Worm (Caenorhabditis elegans) whole organism, early embryonic: ENCODE measurements around the gene twk-24.
A peak's percentile ranks its signal among the peaks of the same experiment; 100 is the strongest.

Experiments
- B0310.2 ChIP-seq: sonication (generic microtip); optimal IDR thresholded peaks from 2 replicates; lab custom pipeline; 2016; ENCODE audit warnings: mild to moderate bottlenecking, missing genetic modification characterization, missing compliant biosample characterization
- F13C5.2 ChIP-seq: sonication (generic microtip); optimal IDR thresholded peaks from 2 replicates; lab custom pipeline; 2017; ENCODE audit warnings: mild to moderate bottlenecking, missing genetic modification characterization, inconsistent platforms, missing compliant biosample characterization
- aly-1 ChIP-seq: sonication (generic microtip); optimal IDR thresholded peaks from 2 replicates; lab custom pipeline; 2016; ENCODE audit warnings: missing genetic modification characterization, missing compliant biosample characterization
- ama-1 ChIP-seq: fragments of 150-350 bp; optimal IDR thresholded peaks from 2 replicates; lab custom pipeline; 2014
- ceh-13 ChIP-seq: fragments of 200-800 bp; sonication (Bioruptor generic); optimal IDR thresholded peaks from 2 replicates; lab custom pipeline; 2018; ENCODE audit warnings: mild to moderate bottlenecking, missing genetic modification characterization, missing compliant biosample characterization
- ceh-36 ChIP-seq: sonication (generic microtip); optimal IDR thresholded peaks from 2 replicates; lab custom pipeline; 2016; ENCODE audit warnings: missing genetic modification characterization, inconsistent platforms, missing compliant biosample characterization
- ets-7 ChIP-seq: sonication (generic microtip); optimal IDR thresholded peaks from 2 replicates; lab custom pipeline; 2016; ENCODE audit warnings: missing genotype, missing genetic modification characterization, missing compliant biosample characterization
- flt-1 ChIP-seq: fragments of 200-800 bp; sonication (Bioruptor generic); IDR thresholded peaks from 2 replicates; pipeline ENCODE4 v1.3.6; 2022; ENCODE audit warnings: missing genetic modification characterization, missing compliant biosample characterization
- hmbx-1 ChIP-seq: sonication (generic microtip); optimal IDR thresholded peaks from 2 replicates; lab custom pipeline; 2016; ENCODE audit warnings: mild to moderate bottlenecking, missing genetic modification characterization, missing compliant biosample characterization
- hmg-4 ChIP-seq: fragments of 200-800 bp; sonication (Bioruptor generic); optimal IDR thresholded peaks from 2 replicates; lab custom pipeline; 2018; ENCODE audit warnings: mild to moderate bottlenecking, missing genetic modification characterization, missing compliant biosample characterization
- hnd-1 ChIP-seq: sonication (generic microtip); optimal IDR thresholded peaks from 2 replicates; lab custom pipeline; 2016; ENCODE audit warnings: missing genetic modification characterization, missing compliant biosample characterization
- pes-1 ChIP-seq: fragments of 200-800 bp; sonication (Bioruptor generic); IDR thresholded peaks from 2 replicates; pipeline ENCODE4 v1.3.6; 2022; ENCODE audit warnings: missing genetic modification reagents, missing genetic modification characterization, missing compliant biosample characterization
- scrt-1 ChIP-seq: fragments of 200-800 bp; sonication (Bioruptor generic); IDR thresholded peaks from 2 replicates; pipeline ENCODE4 v1.3.6; 2022; ENCODE audit warnings: missing genetic modification characterization, missing compliant biosample characterization
- sea-1 ChIP-seq: fragments of 200-800 bp; sonication (Bioruptor generic); conservative IDR thresholded peaks from 2 replicates; pipeline ENCODE4 v1.3.6; 2022; ENCODE audit warnings: missing genetic modification characterization, missing compliant biosample characterization
- tbx-11 ChIP-seq: fragments of 200-800 bp; sonication (Bioruptor generic); IDR thresholded peaks from 2 replicates; pipeline ENCODE4 v1.3.6; 2022; ENCODE audit warnings: missing genetic modification characterization, missing compliant biosample characterization
- tbx-37 ChIP-seq: fragments of 200-800 bp; sonication (Bioruptor generic); conservative IDR thresholded peaks from 2 replicates; pipeline ENCODE4 v1.3.6; 2022; ENCODE audit warnings: missing genetic modification reagents, missing genetic modification characterization, missing compliant biosample characterization
- tra-4 ChIP-seq: sonication (generic microtip); optimal IDR thresholded peaks from 2 replicates; lab custom pipeline; 2017; ENCODE audit warnings: missing genetic modification characterization, missing compliant biosample characterization

Gene twk-24

DNA sequence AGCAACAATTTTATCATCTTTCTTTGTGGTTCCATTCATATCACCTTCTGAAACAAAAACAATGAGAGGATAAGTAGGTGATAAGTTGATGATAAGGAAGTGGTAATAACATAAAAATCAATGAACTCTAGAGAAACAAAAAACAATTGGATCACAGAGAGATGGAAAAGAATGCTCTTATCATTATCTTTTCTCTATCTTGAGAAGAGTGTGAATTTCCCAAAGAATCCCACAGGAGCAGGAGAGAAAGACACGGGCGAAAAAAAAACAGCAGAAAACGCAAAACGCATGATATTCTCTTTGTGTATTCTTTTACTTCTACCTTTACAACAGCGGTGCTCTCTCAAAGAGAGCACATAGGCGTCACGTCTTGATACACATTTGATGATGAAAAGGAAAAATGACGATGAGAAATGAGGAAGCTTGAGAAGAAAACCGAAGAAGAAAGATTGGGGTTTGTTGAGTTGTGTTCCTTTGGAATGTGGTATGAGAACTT lies at the start of gene twk-24:
Gene twk-24, minus strand, starts transcription at position 51 of the 496 bp plus-strand sequence.
- TF ChIP-seq ets-7 (tag; lab: Kevin White, UChicago) (no peak), scrt-1 (GFP tag; lab: Robert Waterston, UW) (no peak), hmg-4 (GFP tag; lab: Kevin White, UChicago) (no peak), ceh-36 (tag; lab: Kevin White, UChicago) (no peak), ama-1 (lab: Kevin White, UChicago) (no peak), aly-1 (tag; lab: Kevin White, UChicago) (no peak), flt-1 (no peak), ceh-13 (GFP tag; lab: Kevin White, UChicago) (no peak), tbx-37 (GFP tag; lab: Robert Waterston, UW) (no peak), F13C5.2 (tag; lab: Kevin White, UChicago) (no peak), hnd-1 (tag; lab: Kevin White, UChicago) (no peak), B0310.2 (tag; lab: Kevin White, UChicago) (no peak), tbx-11 (GFP tag; lab: Robert Waterston, UW) (no peak)

DNA sequence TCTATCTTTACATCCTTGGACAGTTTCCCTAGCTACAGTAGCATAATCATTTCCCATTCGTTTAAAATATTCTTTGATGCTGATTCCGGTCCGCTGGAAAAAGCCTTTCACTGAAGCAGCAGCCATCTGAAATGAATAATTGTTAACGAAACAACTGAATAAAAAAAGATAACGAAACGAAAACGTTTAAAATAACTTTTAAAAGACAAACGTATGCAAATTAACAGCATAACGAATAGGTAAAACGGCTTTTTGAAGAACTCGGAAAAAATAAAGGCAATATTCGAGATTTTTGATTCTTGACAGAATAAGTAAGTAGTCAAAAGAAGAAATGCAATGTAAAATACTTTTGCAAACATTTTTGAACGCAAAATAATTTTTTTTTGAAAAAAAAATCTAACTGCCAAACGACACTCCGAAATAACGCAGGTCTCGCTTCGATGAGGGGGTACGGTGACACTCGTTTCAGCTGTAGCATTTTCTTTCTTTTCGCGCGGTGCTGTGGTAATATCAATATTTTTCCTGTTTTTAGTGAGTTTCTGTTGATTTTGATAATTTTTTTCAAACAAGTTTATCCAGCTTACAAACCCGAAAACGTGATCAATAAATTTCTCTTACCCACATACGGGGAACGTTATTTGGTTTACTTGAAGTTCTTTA lies 48.9 kb upstream of the twk-24 start, which contains the start of the genes R04F11.5 and R04F11.2:
Gene R04F11.5, minus strand, starts transcription at position 126 of the 660 bp plus-strand sequence.
Gene R04F11.2, plus strand, starts transcription at position 488 of the 660 bp plus-strand sequence.
- TF ChIP-seq F13C5.2 (tag; lab: Kevin White, UChicago) (peak; percentile 15), pes-1 (0 out of 2 replicates have a peak, but pooled peaks have one; percentile 31), ama-1 (lab: Kevin White, UChicago) (no peak)

DNA sequence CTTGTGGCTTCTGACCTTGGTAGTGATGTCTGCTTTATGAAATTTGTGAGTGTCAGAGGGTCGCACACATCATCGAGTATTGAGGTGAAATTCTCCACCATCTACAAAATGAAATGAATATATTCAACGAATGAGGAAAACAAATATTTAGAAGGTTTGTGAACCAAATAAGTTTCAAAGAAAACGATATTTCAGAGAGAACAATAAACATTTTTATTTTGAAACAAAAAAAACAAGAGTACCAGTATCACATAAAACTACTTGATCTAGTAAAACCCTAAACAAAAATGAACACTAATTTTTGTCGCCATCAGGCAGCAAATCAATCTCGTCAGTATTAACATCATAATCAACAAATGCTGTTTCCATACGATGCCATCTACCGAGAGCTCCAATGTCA lies 48.0 kb upstream of the twk-24 start, which contains the start of gene R04F11.3:
Gene R04F11.3, minus strand, starts transcription at position 101 of the 400 bp plus-strand sequence.
- TF ChIP-seq ceh-36 (tag; lab: Kevin White, UChicago): no peak
- TF ChIP-seq F13C5.2 (tag; lab: Kevin White, UChicago): no peak
- no peak for TF ChIP-seq sea-1
- TF ChIP-seq B0310.2 (tag; lab: Kevin White, UChicago): no peak
- TF ChIP-seq tbx-11 (GFP tag; lab: Robert Waterston, UW): no peak

DNA sequence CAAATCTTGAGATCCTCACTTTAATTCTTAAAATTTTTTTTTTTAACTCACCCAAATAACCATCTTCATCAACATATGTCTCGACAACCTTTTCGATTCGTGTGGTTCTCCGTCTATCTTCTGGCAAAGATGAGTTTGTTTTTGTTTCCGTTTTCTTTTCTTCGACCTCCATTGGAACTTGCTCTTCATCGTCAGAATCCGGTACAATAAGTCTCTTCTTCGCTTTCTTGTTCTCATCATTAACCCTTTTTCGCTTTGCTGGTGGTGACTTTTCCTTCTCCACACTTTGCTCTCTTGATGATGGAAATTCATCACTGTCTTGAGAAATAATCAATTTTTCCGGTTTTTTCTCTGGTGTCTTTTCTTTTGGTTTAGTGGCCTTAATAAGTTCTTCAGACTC lies 47.0 kb upstream of the twk-24 start:
- TF ChIP-seq sea-1 (no peak), flt-1 (no peak), tbx-37 (GFP tag; lab: Robert Waterston, UW) (no peak), hmbx-1 (tag; lab: Kevin White, UChicago) (no peak), F13C5.2 (tag; lab: Kevin White, UChicago) (no peak), pes-1 (no peak), tbx-11 (GFP tag; lab: Robert Waterston, UW) (no peak), tra-4 (no peak), hnd-1 (tag; lab: Kevin White, UChicago) (no peak), aly-1 (tag; lab: Kevin White, UChicago) (no peak), B0310.2 (tag; lab: Kevin White, UChicago) (no peak), ceh-13 (GFP tag; lab: Kevin White, UChicago) (no peak), ceh-36 (tag; lab: Kevin White, UChicago) (no peak), ets-7 (tag; lab: Kevin White, UChicago) (no peak), scrt-1 (GFP tag; lab: Robert Waterston, UW) (no peak), ama-1 (lab: Kevin White, UChicago) (no peak)

DNA sequence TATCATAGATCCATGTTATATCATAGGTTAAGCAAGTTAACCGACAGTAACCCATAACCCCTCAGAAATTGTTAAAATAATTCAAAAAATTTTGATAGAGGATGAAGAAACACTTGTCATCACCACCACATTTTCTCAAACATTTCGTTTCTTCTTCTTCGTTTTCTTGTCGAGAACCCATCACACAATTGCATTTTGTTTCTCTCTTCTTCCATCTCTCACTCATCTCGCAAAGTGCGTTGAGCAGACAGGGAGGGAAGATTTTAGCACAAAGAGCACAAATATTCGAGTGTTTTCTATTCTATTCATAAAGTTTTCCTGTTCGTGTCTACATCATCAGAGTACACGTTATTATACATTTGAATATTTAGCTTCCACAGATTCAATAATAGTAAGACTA lies 45.3 kb upstream of the twk-24 start:
- TF ChIP-seq tbx-11 (GFP tag; lab: Robert Waterston, UW): no peak
- no peak for TF ChIP-seq hmg-4 (GFP tag; lab: Kevin White, UChicago)
- TF ChIP-seq ama-1 (lab: Kevin White, UChicago): no peak
- no peak for TF ChIP-seq flt-1
- TF ChIP-seq ets-7 (tag; lab: Kevin White, UChicago): no peak
- TF ChIP-seq B0310.2 (tag; lab: Kevin White, UChicago): no peak
- no peak for TF ChIP-seq hmbx-1 (tag; lab: Kevin White, UChicago)

DNA sequence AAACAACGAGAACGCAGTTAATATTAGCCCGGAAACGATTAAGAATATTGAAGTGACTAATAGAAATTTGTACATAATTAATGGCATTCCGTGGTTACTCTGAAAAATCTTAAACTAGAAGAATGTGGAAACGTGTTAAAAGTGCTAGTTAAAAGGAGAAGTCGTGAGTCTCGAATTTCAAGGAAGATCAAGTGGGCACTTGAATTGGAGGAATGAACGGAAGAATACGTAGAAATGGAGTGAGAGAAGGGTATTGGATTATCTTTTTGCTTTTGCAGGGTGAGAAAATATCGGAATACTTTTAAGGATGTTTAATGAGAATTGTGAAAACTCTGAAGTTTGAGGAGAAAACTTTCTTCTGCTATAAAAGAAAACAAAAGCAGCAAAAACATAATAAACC lies 41.1 kb upstream of the twk-24 start, which contains the start of gene hpo-30:
Gene hpo-30, minus strand, starts transcription at position 101 of the 400 bp plus-strand sequence.
- TF ChIP-seq ama-1 (lab: Kevin White, UChicago) (no peak), tra-4 (no peak), ets-7 (tag; lab: Kevin White, UChicago) (no peak), hmbx-1 (tag; lab: Kevin White, UChicago) (no peak), tbx-11 (GFP tag; lab: Robert Waterston, UW) (no peak)

DNA sequence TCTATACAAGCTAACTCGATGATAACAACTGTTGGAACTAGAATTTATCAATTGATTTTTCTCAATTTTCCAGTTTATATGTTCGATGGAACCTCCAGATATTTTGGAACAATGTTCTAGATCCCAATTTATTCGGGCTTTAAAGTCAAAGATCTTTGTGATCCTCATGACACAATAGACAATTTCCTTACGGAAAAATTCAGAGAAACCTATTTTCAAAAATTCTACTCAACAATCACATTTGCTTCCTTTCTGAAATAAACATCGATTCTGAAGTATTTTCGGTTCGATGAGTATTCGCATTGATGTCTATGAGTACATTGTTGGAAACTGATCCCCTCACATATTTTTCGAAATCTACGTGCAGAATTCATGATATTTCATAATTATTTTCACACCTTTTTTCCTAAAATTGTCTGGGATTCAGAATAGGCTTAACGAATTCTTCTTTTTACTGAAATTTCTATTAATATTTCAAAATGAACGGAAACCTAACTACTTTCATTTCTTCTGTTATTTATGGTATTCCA lies 38.0 kb upstream of the twk-24 start, which contains the start of gene srg-45:
Gene srg-45, plus strand, starts transcription at position 480 of the 530 bp plus-strand sequence.
- TF ChIP-seq tbx-11 (GFP tag; lab: Robert Waterston, UW) (no peak), tbx-37 (GFP tag; lab: Robert Waterston, UW) (no peak), hmg-4 (GFP tag; lab: Kevin White, UChicago) (no peak), F13C5.2 (tag; lab: Kevin White, UChicago) (no peak), sea-1 (no peak), B0310.2 (tag; lab: Kevin White, UChicago) (no peak), ceh-13 (GFP tag; lab: Kevin White, UChicago) (no peak), aly-1 (tag; lab: Kevin White, UChicago) (no peak)
